Fruit fly (Drosophila melanogaster): ENCODE measurements around the gene CG5800.
A peak's percentile ranks its signal among the peaks of the same experiment; 100 is the strongest.

Gene CG5800

dm6 chrX:17679642-17680571, 43.8 kb downstream of the CG5800 start:
- TF ChIP-seq rgr (GFP tag; optimal IDR thresholded peaks at IDR 0.05) (peak; percentile 18), dmrt93B (GFP tag; optimal IDR thresholded peaks at IDR 0.05) (peak; percentile 15), Sp1 (GFP tag; optimal IDR thresholded peaks at IDR 0.05) (peak; percentile 74), fru (GFP tag; optimal IDR thresholded peaks at IDR 0.05) (peak; percentile 20), HLH106 (tag; optimal IDR thresholded peaks at IDR 0.05) (peak; percentile 61), OdsH (GFP tag; optimal IDR thresholded peaks at IDR 0.05) (peak; percentile 47), CG9705 (GFP tag; optimal IDR thresholded peaks at IDR 0.05) (peak; percentile 4), psq (GFP tag; optimal IDR thresholded peaks at IDR 0.05) (peak; percentile 38), N (GFP tag; optimal IDR thresholded peaks at IDR 0.05) (no peak), ey (GFP tag; optimal IDR thresholded peaks at IDR 0.05) (no peak), dl (GFP tag; optimal IDR thresholded peaks at IDR 0.05; ENCODE audit: insufficient read depth in 1 of 2, partially characterized antibody in 2 of 2) (peak in 1 of 2 experiments; percentile 5), foxo (GFP tag; optimal IDR thresholded peaks at IDR 0.05) (peak in 1 of 2 experiments; percentile 46), br (GFP tag; optimal IDR thresholded peaks at IDR 0.05) (no peak), woc (GFP tag; optimal IDR thresholded peaks at IDR 0.05) (peak; percentile 6), GATAd (GFP tag; optimal IDR thresholded peaks at IDR 0.05) (no peak), Dif (GFP tag; optimal IDR thresholded peaks at IDR 0.05; ENCODE audit: partially characterized antibody) (peak; percentile 40)

- TF ChIP-seq jim (GFP tag; optimal IDR thresholded peaks at IDR 0.05) (peak; percentile 46), tai (GFP tag; optimal IDR thresholded peaks at IDR 0.05) (peak; percentile 35), rgr (GFP tag; optimal IDR thresholded peaks at IDR 0.05) (peak; percentile 86), N (GFP tag; optimal IDR thresholded peaks at IDR 0.05) (no peak), Abd-B (GFP tag; optimal IDR thresholded peaks at IDR 0.05) (no peak), Jra (GFP tag; optimal IDR thresholded peaks at IDR 0.05) (peak; percentile 44), GATAd (GFP tag; optimal IDR thresholded peaks at IDR 0.05) (no peak), Sp1 (GFP tag; optimal IDR thresholded peaks at IDR 0.05) (peak; percentile 84), h (GFP tag; optimal IDR thresholded peaks at IDR 0.05) (peak; percentile 95), Dfd (GFP tag; optimal IDR thresholded peaks at IDR 0.05) (no peak), HLH106 (tag; optimal IDR thresholded peaks at IDR 0.05) (peak; percentile 85), usp (GFP tag; optimal IDR thresholded peaks at IDR 0.05) (no peak), foxo (GFP tag; optimal IDR thresholded peaks at IDR 0.05) (peak in 1 of 2 experiments; percentile 93), sv (GFP tag; optimal IDR thresholded peaks at IDR 0.05) (peak; percentile 67), fru (GFP tag; optimal IDR thresholded peaks at IDR 0.05) (peak; percentile 92), woc (GFP tag; optimal IDR thresholded peaks at IDR 0.05) (peak; percentile 95), Dif (GFP tag; optimal IDR thresholded peaks at IDR 0.05; ENCODE audit: partially characterized antibody) (no peak), lola (GFP tag; optimal IDR thresholded peaks at IDR 0.05) (no peak), dsf (GFP tag; optimal IDR thresholded peaks at IDR 0.05; ENCODE audit: borderline replicate concordance) (no peak), brk (GFP tag; optimal IDR thresholded peaks at IDR 0.05) (peak; percentile 52), CG9705 (GFP tag; optimal IDR thresholded peaks at IDR 0.05) (peak; percentile 67), Hr83 (GFP tag; optimal IDR thresholded peaks at IDR 0.05; ENCODE audit: poor library complexity, severe bottlenecking) (no peak), pan (optimal IDR thresholded peaks at IDR 0.05) (no peak), Rel (GFP tag; optimal IDR thresholded peaks at IDR 0.05) (peak; percentile 63), Rel (tag; optimal IDR thresholded peaks at IDR 0.05) (peak; percentile 50), dmrt93B (GFP tag; optimal IDR thresholded peaks at IDR 0.05) (peak; percentile 81), ey (GFP tag; optimal IDR thresholded peaks at IDR 0.05) (peak; percentile 89), Hnf4 (GFP tag; optimal IDR thresholded peaks at IDR 0.05) (peak; percentile 76), br (GFP tag; optimal IDR thresholded peaks at IDR 0.05) (peak; percentile 86), Hr78 (GFP tag; optimal IDR thresholded peaks at IDR 0.05) (no peak), CG32264 (GFP tag; optimal IDR thresholded peaks at IDR 0.05) (peak; percentile 32), CrebA (GFP tag; optimal IDR thresholded peaks at IDR 0.05; ENCODE audit: borderline replicate concordance) (peak; percentile 86), Vsx2 (GFP tag; optimal IDR thresholded peaks at IDR 0.05; ENCODE audit: partially characterized antibody) (peak; percentile 12), sage (GFP tag; optimal IDR thresholded peaks at IDR 0.05) (peak; percentile 94), Myc (optimal IDR thresholded peaks at IDR 0.05) (no peak), psq (GFP tag; optimal IDR thresholded peaks at IDR 0.05) (peak; percentile 78), OdsH (GFP tag; optimal IDR thresholded peaks at IDR 0.05) (peak; percentile 86)
Observed at dm6 chrX:17682745-17683505, 46.8 kb downstream of the CG5800 start.

Data from whole organism, wandering third instar larva.